Worm (Caenorhabditis elegans) whole organism, L1 larva: ENCODE data around the gene F15D4.6.
A peak's percentile ranks its signal among the peaks of the same experiment; 100 is the strongest.

ENCODE experiments used
- C16A3.4 ChIP-seq: fragments of 150-350 bp; optimal IDR thresholded peaks from 2 replicates; lab custom pipeline; 2014; ENCODE audit warnings: missing biosample characterization, missing genetic modification characterization
- C34B4.2 ChIP-seq: sonication (generic microtip); optimal IDR thresholded peaks from 2 replicates; lab custom pipeline; 2017; ENCODE audit warnings: mild to moderate bottlenecking, missing genetic modification characterization, missing compliant biosample characterization
- F16B12.6 ChIP-seq: fragments of 150-350 bp; optimal IDR thresholded peaks from 2 replicates; lab custom pipeline; 2014; ENCODE audit warnings: missing biosample characterization, missing genetic modification characterization
- Y116A8C.19 ChIP-seq: sonication (generic microtip); optimal IDR thresholded peaks from 2 replicates; lab custom pipeline; 2016; ENCODE audit warnings: missing compliant biosample characterization, missing genetic modification characterization, borderline replicate concordance
- aha-1 ChIP-seq: fragments of 150-350 bp; optimal IDR thresholded peaks from 2 replicates; lab custom pipeline; 2014; ENCODE audit warnings: missing biosample characterization, missing genetic modification characterization
- alr-1 ChIP-seq: fragments of 200-800 bp; sonication (Bioruptor generic); optimal IDR thresholded peaks from 2 replicates; lab custom pipeline; 2018; ENCODE audit warnings: borderline replicate concordance, mild to moderate bottlenecking, missing genetic modification characterization, missing compliant biosample characterization
- blmp-1 ChIP-seq: fragments of 150-350 bp; optimal IDR thresholded peaks from 2 replicates; lab custom pipeline; 2014; ENCODE audit warnings: missing biosample characterization, missing genetic modification characterization
- ceh-82 ChIP-seq, 3 experiments: fragments of 150-350 bp in 1 of 3; sonication (generic microtip) in 2 of 3; optimal IDR thresholded peaks; 2 replicates each; lab custom pipeline; 2014 to 2017; ENCODE audit warnings: missing biosample characterization in 3 of 3, missing genetic modification characterization in 3 of 3
- ceh-88 ChIP-seq: fragments of 200-800 bp; sonication (Bioruptor generic); IDR thresholded peaks from 2 replicates; pipeline ENCODE4 v1.3.6; 2022; ENCODE audit warnings: missing genetic modification characterization, missing compliant biosample characterization
- ceh-90 ChIP-seq: sonication (generic microtip); optimal IDR thresholded peaks from 2 replicates; lab custom pipeline; 2016; ENCODE audit warnings: missing genetic modification characterization, missing compliant biosample characterization
- ces-1 ChIP-seq: fragments of 150-350 bp; optimal IDR thresholded peaks from 2 replicates; lab custom pipeline; 2014; ENCODE audit warnings: missing biosample characterization, missing genetic modification reagents, missing genetic modification characterization
- efl-1 ChIP-seq, 4 experiments: fragments of 150-350 bp; optimal IDR thresholded peaks in 3 of 4; peaks in 1 of 4; 1 replicate in 1 of 4; 2 replicates in 3 of 4; lab custom pipeline; 2014; ENCODE audit warnings: missing biosample characterization in 2 of 4, missing genetic modification characterization in 2 of 4, missing genetic modification reagents in 2 of 4
- efl-3 ChIP-seq: fragments of 200-800 bp; sonication (Bioruptor generic); optimal IDR thresholded peaks from 2 replicates; lab custom pipeline; 2018; ENCODE audit warnings: mild to moderate bottlenecking, missing genetic modification characterization, missing compliant biosample characterization
- egl-13 ChIP-seq: sonication (generic microtip); optimal IDR thresholded peaks from 2 replicates; lab custom pipeline; 2016; ENCODE audit warnings: missing genotype, missing genetic modification reagents, missing genetic modification characterization, missing compliant biosample characterization
- egl-27 ChIP-seq, 2 experiments: fragments of 150-350 bp in 1 of 2; sonication (generic microtip); optimal IDR thresholded peaks; 3 replicates each; lab custom pipeline; 2017 to 2018; ENCODE audit warnings: missing biosample characterization in 2 of 2, missing genetic modification characterization in 2 of 2, missing genetic modification reagents in 2 of 2
- elt-2 ChIP-seq: sonication (generic microtip); optimal IDR thresholded peaks from 2 replicates; lab custom pipeline; 2016; ENCODE audit warnings: missing genetic modification characterization, mild to moderate bottlenecking, inconsistent platforms, missing compliant biosample characterization, missing genetic modification reagents
- ets-5 ChIP-seq: fragments of 200-800 bp; sonication (Bioruptor generic); IDR thresholded peaks from 2 replicates; pipeline ENCODE4 v1.3.6; 2022; ENCODE audit warnings: missing genetic modification characterization, missing compliant biosample characterization
- fkh-10 ChIP-seq: sonication (generic microtip); optimal IDR thresholded peaks from 2 replicates; lab custom pipeline; 2017; ENCODE audit warnings: missing biosample characterization, missing genetic modification reagents, missing genetic modification characterization
- fkh-4 ChIP-seq: sonication (generic microtip); optimal IDR thresholded peaks from 2 replicates; lab custom pipeline; 2016; ENCODE audit warnings: missing compliant biosample characterization, missing genetic modification characterization, borderline replicate concordance
- fos-1 ChIP-seq: fragments of 150-350 bp; optimal IDR thresholded peaks from 2 replicates; lab custom pipeline; 2014; ENCODE audit warnings: missing biosample characterization, missing genetic modification characterization
- grh-1 ChIP-seq: fragments of 200-800 bp; sonication (Bioruptor generic); IDR thresholded peaks from 2 replicates; pipeline ENCODE4 v1.3.6; 2022; ENCODE audit warnings: missing genetic modification reagents, missing genetic modification characterization, missing compliant biosample characterization
- hlh-17 ChIP-seq: fragments of 200-800 bp; sonication (Bioruptor generic); optimal IDR thresholded peaks from 2 replicates; lab custom pipeline; 2018; ENCODE audit warnings: missing genetic modification characterization, mild to moderate bottlenecking, missing compliant biosample characterization, moderate library complexity, borderline replicate concordance
- hlh-4 ChIP-seq: sonication (generic microtip); optimal IDR thresholded peaks from 2 replicates; lab custom pipeline; 2016; ENCODE audit warnings: mild to moderate bottlenecking, missing genetic modification characterization, missing compliant biosample characterization
- hpl-2 ChIP-seq: fragments of 150-350 bp; optimal IDR thresholded peaks from 2 replicates; lab custom pipeline; 2014; ENCODE audit warnings: missing biosample characterization, missing genetic modification reagents, missing genetic modification characterization
- lin-13 ChIP-seq: fragments of 150-350 bp; optimal IDR thresholded peaks from 2 replicates; lab custom pipeline; 2014; ENCODE audit warnings: missing biosample characterization, missing genetic modification reagents, missing genetic modification characterization
- lin-14 ChIP-seq: fragments of 200-800 bp; sonication (Bioruptor generic); optimal IDR thresholded peaks from 2 replicates; lab custom pipeline; 2018; ENCODE audit warnings: mild to moderate bottlenecking, missing genetic modification characterization, moderate library complexity, missing compliant biosample characterization
- lin-15B ChIP-seq: fragments of 150-350 bp; sonication (generic microtip); optimal IDR thresholded peaks from 3 replicates; lab custom pipeline; 2014; ENCODE audit warnings: missing biosample characterization, missing genetic modification characterization
- lin-35 ChIP-seq, 2 experiments: fragments of 150-350 bp; optimal IDR thresholded peaks; 2 replicates each; lab custom pipeline; 2014; ENCODE audit warnings: missing biosample characterization in 2 of 2, missing genetic modification characterization in 2 of 2, missing genetic modification reagents in 2 of 2
- lir-3 ChIP-seq: sonication (generic microtip); optimal IDR thresholded peaks from 2 replicates; lab custom pipeline; 2016; ENCODE audit warnings: mild to moderate bottlenecking, missing genetic modification characterization, moderate library complexity, missing compliant biosample characterization; ENCODE audit not compliant: poor library complexity
- lsy-2 ChIP-seq, 2 experiments: fragments of 150-350 bp; optimal IDR thresholded peaks; 2 replicates each; lab custom pipeline; 2014; ENCODE audit warnings: missing biosample characterization in 2 of 2, missing genetic modification characterization in 2 of 2
- mdl-1 ChIP-seq, 2 experiments: fragments of 150-350 bp; optimal IDR thresholded peaks; 2 replicates each; lab custom pipeline; 2014 to 2017; ENCODE audit warnings: missing biosample characterization in 2 of 2, missing genetic modification characterization in 2 of 2, inconsistent platforms in 1 of 2
- nhr-11 ChIP-seq: fragments of 150-350 bp; optimal IDR thresholded peaks from 2 replicates; lab custom pipeline; 2014; ENCODE audit warnings: missing biosample characterization, missing genetic modification characterization
- nhr-12 ChIP-seq: sonication (generic microtip); optimal IDR thresholded peaks from 2 replicates; lab custom pipeline; 2017; ENCODE audit warnings: missing biosample characterization, missing genetic modification characterization
- nhr-19 ChIP-seq: fragments of 200-800 bp; sonication (Bioruptor generic); conservative IDR thresholded peaks from 2 replicates; pipeline ENCODE4 v1.3.6; 2022; ENCODE audit warnings: missing genetic modification characterization, missing compliant biosample characterization
- nhr-71 ChIP-seq: sonication (generic microtip); optimal IDR thresholded peaks from 2 replicates; lab custom pipeline; 2016; ENCODE audit warnings: mild to moderate bottlenecking, missing genetic modification characterization, moderate library complexity, missing compliant biosample characterization
- nhr-76 ChIP-seq: sonication (generic microtip); optimal IDR thresholded peaks from 2 replicates; lab custom pipeline; 2017; ENCODE audit warnings: missing biosample characterization, missing genetic modification characterization
- nhr-77 ChIP-seq: fragments of 150-350 bp; optimal IDR thresholded peaks from 2 replicates; lab custom pipeline; 2014; ENCODE audit warnings: missing biosample characterization, missing genetic modification characterization
- nhr-84 ChIP-seq: sonication (generic microtip); optimal IDR thresholded peaks from 2 replicates; lab custom pipeline; 2017; ENCODE audit warnings: missing biosample characterization, missing genetic modification characterization
- nhr-90 ChIP-seq: sonication (generic microtip); optimal IDR thresholded peaks from 2 replicates; lab custom pipeline; 2016; ENCODE audit warnings: mild to moderate bottlenecking, missing genetic modification characterization, missing compliant biosample characterization; ENCODE audit not compliant: poor library complexity
- pax-3 ChIP-seq: fragments of 200-800 bp; sonication (Bioruptor generic); optimal IDR thresholded peaks from 2 replicates; lab custom pipeline; 2018; ENCODE audit warnings: mild to moderate bottlenecking, missing genetic modification characterization, moderate library complexity, missing compliant biosample characterization
- skn-1 ChIP-seq: fragments of 150-350 bp; optimal IDR thresholded peaks from 2 replicates; lab custom pipeline; 2014; ENCODE audit warnings: missing biosample characterization, missing genetic modification characterization
- snpc-4 ChIP-seq: fragments of 150-350 bp; optimal IDR thresholded peaks from 2 replicates; lab custom pipeline; 2014; ENCODE audit warnings: missing biosample characterization, missing genetic modification characterization
- snu-23 ChIP-seq: sonication (generic microtip); optimal IDR thresholded peaks from 2 replicates; lab custom pipeline; 2016; ENCODE audit warnings: missing genetic modification characterization, missing compliant biosample characterization
- sup-37 ChIP-seq: fragments of 200-800 bp; sonication (Bioruptor generic); optimal IDR thresholded peaks from 2 replicates; lab custom pipeline; 2018; ENCODE audit warnings: mild to moderate bottlenecking, missing genetic modification characterization, missing compliant biosample characterization
- swsn-7 ChIP-seq: sonication (generic microtip); optimal IDR thresholded peaks from 2 replicates; lab custom pipeline; 2016; ENCODE audit warnings: missing genetic modification characterization, missing compliant biosample characterization
- tbx-2 ChIP-seq: sonication (generic microtip); optimal IDR thresholded peaks from 2 replicates; lab custom pipeline; 2016; ENCODE audit warnings: missing genetic modification characterization, missing compliant biosample characterization
- tlp-1 ChIP-seq: fragments of 150-350 bp; optimal IDR thresholded peaks from 2 replicates; lab custom pipeline; 2014; ENCODE audit warnings: missing biosample characterization, missing genetic modification characterization
- unc-130 ChIP-seq: fragments of 150-350 bp; optimal IDR thresholded peaks from 2 replicates; lab custom pipeline; 2017; ENCODE audit warnings: missing biosample characterization, missing genetic modification characterization, inconsistent platforms
- unc-98 ChIP-seq: fragments of 200-800 bp; sonication (Bioruptor generic); IDR thresholded peaks from 2 replicates; pipeline ENCODE4 v1.3.6; 2022; ENCODE audit warnings: missing genetic modification characterization, missing compliant biosample characterization
- zag-1 ChIP-seq: fragments of 150-350 bp; optimal IDR thresholded peaks from 2 replicates; lab custom pipeline; 2014; ENCODE audit warnings: missing biosample characterization, missing genetic modification characterization
- zip-4 ChIP-seq: fragments of 200-800 bp; sonication (Bioruptor generic); optimal IDR thresholded peaks from 2 replicates; lab custom pipeline; 2018; ENCODE audit warnings: mild to moderate bottlenecking, missing genetic modification characterization, moderate library complexity, missing compliant biosample characterization
- ztf-11 ChIP-seq, 2 experiments: sonication (generic microtip); optimal IDR thresholded peaks; 2 replicates each; lab custom pipeline; 2016 to 2017; ENCODE audit warnings: missing genetic modification characterization in 2 of 2, missing biosample characterization in 1 of 2, missing compliant biosample characterization in 1 of 2
- ztf-4 ChIP-seq: fragments of 150-350 bp; optimal IDR thresholded peaks from 2 replicates; lab custom pipeline; 2014; ENCODE audit warnings: missing biosample characterization, missing genetic modification characterization

Gene F15D4.6

DNA sequence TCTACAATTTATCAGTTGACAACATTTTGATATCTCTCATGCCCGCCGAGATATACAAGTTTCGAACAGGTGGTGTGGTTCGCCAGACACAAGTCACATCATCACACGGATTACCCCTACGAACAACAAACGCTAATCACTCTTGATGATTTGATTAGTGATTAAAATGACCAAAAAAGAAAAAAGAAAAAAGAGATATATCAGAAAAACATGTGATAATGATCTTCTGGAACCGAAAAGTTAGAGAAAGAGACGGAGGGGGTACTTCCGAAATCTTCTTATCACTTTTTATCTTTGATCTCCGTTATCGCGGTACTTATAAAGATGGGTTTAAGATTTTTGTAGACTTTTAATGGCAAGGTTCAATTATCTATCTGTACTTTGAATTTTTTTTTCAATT is 43.9 kb downstream of the F15D4.6 start:
- TF ChIP-seq elt-2 (tag; lab: Kevin White, UChicago) (no peak), sup-37 (GFP tag; lab: Kevin White, UChicago) (no peak), egl-27 (tag; optimal IDR thresholded peaks at IDR 0.05; lab: Kevin White, UChicago) (no peak), nhr-19 (GFP tag; lab: Robert Waterston, UW) (peak; percentile 39), mdl-1 (tag; optimal IDR thresholded peaks at IDR 0.05; lab: Kevin White, UChicago) (no peak), hpl-2 (GFP tag; lab: Kevin White, UChicago) (no peak), nhr-11 (no peak), unc-98 (no peak), blmp-1 (tag; lab: Kevin White, UChicago) (peak; percentile 78), aha-1 (no peak), C34B4.2 (tag; lab: Kevin White, UChicago) (no peak), tbx-2 (tag; lab: Kevin White, UChicago) (no peak), nhr-76 (tag; lab: Kevin White, UChicago) (no peak), hlh-17 (GFP tag; lab: Kevin White, UChicago) (no peak), nhr-84 (tag; lab: Kevin White, UChicago) (no peak), fos-1 (tag; lab: Kevin White, UChicago) (peak; percentile 2), pax-3 (tag; lab: Kevin White, UChicago) (no peak), lin-35 (GFP tag; optimal IDR thresholded peaks at IDR 0.05; lab: Kevin White, UChicago) (peak in 1 of 2 experiments; percentile 35), lir-3 (tag; lab: Kevin White, UChicago) (no peak), C16A3.4 (tag; lab: Kevin White, UChicago) (no peak), ztf-4 (tag; lab: Kevin White, UChicago) (no peak), alr-1 (tag; lab: Kevin White, UChicago) (no peak), lin-15B (no peak), grh-1 (GFP tag; lab: Robert Waterston, UW) (peak; percentile 69), nhr-71 (tag; lab: Kevin White, UChicago) (peak; percentile 69), nhr-90 (peak; percentile 15), lin-14 (GFP tag; lab: Kevin White, UChicago) (peak; percentile 79), unc-130 (no peak), efl-3 (GFP tag; lab: Kevin White, UChicago) (no peak), skn-1 (tag; lab: Kevin White, UChicago) (no peak), F16B12.6 (tag; lab: Kevin White, UChicago) (no peak), nhr-12 (tag; lab: Kevin White, UChicago) (no peak), lsy-2 (tag; optimal IDR thresholded peaks at IDR 0.05; lab: Kevin White, UChicago) (peak in 1 of 2 experiments; percentile 29), ceh-90 (tag; lab: Kevin White, UChicago) (no peak), fkh-10 (no peak), snu-23 (GFP tag; lab: Kevin White, UChicago) (peak; percentile 42), ztf-11 (tag; optimal IDR thresholded peaks at IDR 0.05; lab: Kevin White, UChicago) (no peak), snpc-4 (no peak), fkh-4 (tag; lab: Kevin White, UChicago) (no peak), nhr-77 (no peak), ets-5 (GFP tag; lab: Robert Waterston, UW) (no peak), tlp-1 (tag; lab: Kevin White, UChicago) (no peak), ceh-88 (GFP tag; lab: Robert Waterston, UW) (no peak), Y116A8C.19 (tag; lab: Kevin White, UChicago) (no peak), egl-13 (tag; lab: Kevin White, UChicago) (no peak), swsn-7 (no peak), ces-1 (GFP tag; lab: Kevin White, UChicago) (no peak), ceh-82 (tag; optimal IDR thresholded peaks at IDR 0.05; lab: Kevin White, UChicago) (no peak), zag-1 (tag; lab: Kevin White, UChicago) (no peak), hlh-4 (tag; lab: Kevin White, UChicago) (no peak), efl-1 (optimal IDR thresholded peaks at IDR 0.05; lab: Kevin White, UChicago) (no peak), efl-1 (GFP tag; optimal IDR thresholded peaks at IDR 0.05 in 1 of 2; lab: Kevin White, UChicago) (no peak), zip-4 (GFP tag; lab: Kevin White, UChicago) (no peak), lin-13 (GFP tag; lab: Kevin White, UChicago) (no peak)
